Worm (Caenorhabditis elegans): ENCODE measurements around the gene F54H5.14.
"Not testable (repeated sequence)": the region's sequence is repeated elsewhere in the genome, so short reads cannot be mapped to it uniquely, and the experiment has no call there.

Gene F54H5.14

DNA sequence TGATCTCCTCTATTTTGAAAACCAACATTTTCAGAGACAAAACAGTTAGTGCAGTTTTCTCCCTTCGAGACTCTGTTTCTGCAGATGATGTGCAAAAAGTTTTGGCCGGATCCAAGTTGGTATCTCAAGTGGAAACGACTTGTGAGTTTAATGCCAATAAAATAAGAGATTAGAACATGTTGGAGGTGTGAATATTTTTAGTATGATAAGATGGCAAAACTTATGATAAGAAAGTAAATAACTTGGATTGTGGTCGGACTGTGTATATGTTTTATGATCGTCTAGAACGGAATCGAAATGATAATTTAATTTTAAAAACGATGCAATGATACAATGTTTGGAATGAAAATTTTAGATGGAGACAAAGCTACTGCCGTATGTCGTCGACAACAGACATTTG lies 6.8 kb upstream of the F54H5.14 start:
- no peak for TF ChIP-seq efl-1 (optimal IDR thresholded peaks at IDR 0.05)
- TF ChIP-seq efl-1 (GFP tag; optimal IDR thresholded peaks at IDR 0.05 in 1 of 2) = no peak
- TF ChIP-seq F16B12.6 (tag; optimal IDR thresholded peaks at IDR 0.05) = no peak
- peak; percentile 67 for TF ChIP-seq elt-2 (tag; optimal IDR thresholded peaks at IDR 0.05)
- TF ChIP-seq sptf-1 (tag; optimal IDR thresholded peaks at IDR 0.05) = no peak
- TF ChIP-seq hpl-2 (GFP tag; optimal IDR thresholded peaks at IDR 0.05) = no peak
- no peak for TF ChIP-seq hlh-4 (tag; optimal IDR thresholded peaks at IDR 0.05)
- no peak for TF ChIP-seq mep-1 (tag; optimal IDR thresholded peaks at IDR 0.05)
- no peak for TF ChIP-seq egl-13 (tag; optimal IDR thresholded peaks at IDR 0.05)
- TF ChIP-seq nhr-11 (tag; optimal IDR thresholded peaks at IDR 0.05) = no peak

DNA sequence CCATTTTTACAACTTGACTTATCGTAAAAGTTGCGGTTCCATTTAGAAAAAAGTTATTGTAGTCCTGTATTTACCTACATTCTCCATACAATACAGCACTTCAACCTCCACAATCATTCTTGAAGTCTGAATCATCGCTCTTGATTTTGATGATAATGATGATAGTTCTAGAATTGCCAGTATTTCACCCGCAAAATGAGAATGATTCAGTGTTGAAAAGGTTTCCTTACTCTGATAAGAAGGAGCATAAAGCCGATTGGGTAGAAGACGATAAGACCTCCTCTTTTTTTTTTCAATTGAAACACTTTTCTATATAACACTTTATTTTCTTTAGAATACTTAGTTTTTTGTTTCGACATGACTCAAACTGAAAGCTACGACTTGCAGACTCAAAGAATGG lies 5.6 kb upstream of the F54H5.14 start, which contains the start of gene T19D12.4:
Gene T19D12.4, plus strand, starts transcription at position 295 of the 400 bp plus-strand sequence.
- no peak for TF ChIP-seq ztf-11 (tag; optimal IDR thresholded peaks at IDR 0.05)
- TF ChIP-seq ces-1 (GFP tag; optimal IDR thresholded peaks at IDR 0.05) = no peak
- peak; percentile 82 for TF ChIP-seq elt-2 (tag; optimal IDR thresholded peaks at IDR 0.05)
- no peak for TF ChIP-seq lir-3 (tag; optimal IDR thresholded peaks at IDR 0.05; ENCODE audit: poor library complexity)

DNA sequence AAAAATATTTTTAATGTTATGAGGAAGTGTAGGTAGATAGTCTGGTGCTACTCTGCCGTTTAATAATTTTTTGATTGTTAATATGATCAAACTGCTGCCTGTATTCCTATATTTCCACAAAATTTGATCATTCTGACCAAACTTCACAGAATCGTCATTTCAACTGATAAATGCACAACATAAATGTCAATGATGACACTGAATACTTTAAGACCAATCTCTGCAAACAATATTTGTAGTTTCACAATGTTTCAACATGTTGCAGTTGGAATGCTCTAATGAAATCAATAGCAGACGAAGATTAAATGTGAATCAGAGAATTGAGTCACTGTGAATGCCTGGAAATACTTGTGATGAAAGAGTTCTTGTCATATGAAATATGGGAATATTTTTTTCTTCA lies 4.6 kb upstream of the F54H5.14 start:
- no peak for TF ChIP-seq blmp-1 (tag; optimal IDR thresholded peaks at IDR 0.05)
- no peak for TF ChIP-seq fos-1 (tag; optimal IDR thresholded peaks at IDR 0.05)
- TF ChIP-seq alr-1 (tag; optimal IDR thresholded peaks at IDR 0.05; ENCODE audit: borderline replicate concordance) = no peak
- no peak for TF ChIP-seq efl-3 (GFP tag; optimal IDR thresholded peaks at IDR 0.05)
- no peak for TF ChIP-seq F16B12.6 (tag; optimal IDR thresholded peaks at IDR 0.05)
- TF ChIP-seq sptf-1 (tag; optimal IDR thresholded peaks at IDR 0.05) = no peak
- no peak for TF ChIP-seq lin-15B (tag; optimal IDR thresholded peaks at IDR 0.05)
- no peak for TF ChIP-seq nhr-28 (tag; optimal IDR thresholded peaks at IDR 0.05)
- no peak for TF ChIP-seq lsy-2 (tag; optimal IDR thresholded peaks at IDR 0.05)
- no peak for TF ChIP-seq unc-86 (tag; optimal IDR thresholded peaks at IDR 0.05)
- no peak for TF ChIP-seq nhr-76 (tag; optimal IDR thresholded peaks at IDR 0.05)
- TF ChIP-seq lir-3 (tag; optimal IDR thresholded peaks at IDR 0.05; ENCODE audit: poor library complexity) = no peak
- no peak for TF ChIP-seq pag-3 (tag; optimal IDR thresholded peaks at IDR 0.05; ENCODE audit: borderline replicate concordance, insufficient read depth)
- no peak for TF ChIP-seq C16A3.4 (tag; optimal IDR thresholded peaks at IDR 0.05)
- no peak for TF ChIP-seq skn-1 (tag; optimal IDR thresholded peaks at IDR 0.05)
- no peak for TF ChIP-seq elt-3 (tag; optimal IDR thresholded peaks at IDR 0.05)
- no peak for TF ChIP-seq dpl-1 (GFP tag; optimal IDR thresholded peaks at IDR 0.05)
- TF ChIP-seq nhr-90 (tag; optimal IDR thresholded peaks at IDR 0.05; ENCODE audit: poor library complexity) = no peak
- no peak for TF ChIP-seq nhr-47 (tag; optimal IDR thresholded peaks at IDR 0.05)
- no peak for TF ChIP-seq ets-5 (GFP tag; IDR thresholded peaks at IDR 0.05)

DNA sequence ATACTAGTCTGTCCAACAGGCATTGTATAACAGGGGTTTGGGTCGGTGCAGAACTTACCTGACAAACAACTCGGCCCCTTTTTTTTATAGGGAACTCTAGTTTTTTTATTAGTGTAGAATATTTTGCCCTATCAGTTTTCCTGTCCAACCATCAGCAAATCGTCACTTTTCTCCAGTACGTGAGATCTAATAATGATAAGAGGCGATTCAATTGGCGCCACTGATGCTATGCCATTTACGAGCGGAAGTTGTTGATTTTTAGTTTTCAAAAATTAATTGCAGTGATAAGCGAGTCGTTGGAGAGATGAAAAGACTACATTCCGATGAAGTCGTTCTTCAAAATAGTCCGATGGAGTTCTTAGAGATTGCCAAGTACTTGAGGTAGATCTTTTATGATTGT lies 3.2 kb upstream of the F54H5.14 start:
- no peak for TF ChIP-seq lir-3 (tag; optimal IDR thresholded peaks at IDR 0.05; ENCODE audit: poor library complexity)
- no peak for TF ChIP-seq nhr-237 (tag; optimal IDR thresholded peaks at IDR 0.05)
- TF ChIP-seq elt-2 (tag; optimal IDR thresholded peaks at IDR 0.05) = peak; percentile 35

DNA sequence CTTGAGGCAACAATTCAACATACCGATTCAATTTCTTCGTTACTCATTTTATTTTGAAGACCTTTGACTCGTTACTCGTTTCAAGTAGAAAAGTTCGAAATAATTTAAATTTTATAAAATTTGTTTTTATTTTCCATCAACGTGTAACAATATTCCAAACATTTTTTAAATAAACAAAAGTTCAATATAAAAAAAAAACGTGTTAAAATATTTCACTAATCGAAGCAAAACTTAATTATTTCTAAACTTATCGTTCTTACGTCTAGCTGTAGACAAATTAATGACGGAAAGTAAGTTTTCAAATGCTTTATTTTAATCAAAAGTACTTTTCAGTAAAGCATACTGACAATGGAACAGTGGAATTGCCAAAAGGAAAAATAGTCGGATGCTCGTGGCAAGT lies 2.0 kb upstream of the F54H5.14 start, which contains the start of the genes F54H5.5 and F54H5.2:
Gene F54H5.5, minus strand, starts transcription at position 101 of the 400 bp plus-strand sequence.
Gene F54H5.2, plus strand, starts transcription at position 303 of the 400 bp plus-strand sequence.
- TF ChIP-seq nhr-12 (tag; optimal IDR thresholded peaks at IDR 0.05); nhr-85 (tag); lir-3 (tag; optimal IDR thresholded peaks at IDR 0.05; ENCODE audit: poor library complexity): not testable (repeated sequence)

DNA sequence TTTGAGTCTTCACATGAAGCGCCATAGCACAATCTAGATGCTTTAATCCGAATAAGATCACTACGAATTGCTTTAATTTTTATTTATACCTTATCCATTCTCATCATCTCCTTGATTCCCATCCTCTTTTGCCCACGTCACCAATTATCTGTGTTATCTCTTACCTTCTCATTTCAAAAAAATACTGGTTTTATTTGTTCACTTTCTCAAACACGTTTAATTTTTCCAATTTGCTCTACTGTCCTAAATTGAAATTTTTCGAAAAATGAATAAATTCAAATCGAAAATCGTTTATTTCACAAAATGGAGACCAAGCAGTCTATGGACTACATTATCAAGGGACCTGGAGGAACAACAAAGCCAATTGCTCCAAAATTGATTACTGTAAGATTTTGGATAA lies 3.3 kb downstream of the F54H5.14 start, which contains the start of gene F54H5.3:
Gene F54H5.3, plus strand, starts transcription at position 301 of the 400 bp plus-strand sequence.
- TF ChIP-seq egl-27 (tag; optimal IDR thresholded peaks at IDR 0.05) (no peak), rnt-1 (tag; optimal IDR thresholded peaks at IDR 0.05) (no peak), ceh-90 (tag; optimal IDR thresholded peaks at IDR 0.05) (no peak), unc-62 (GFP tag; optimal IDR thresholded peaks at IDR 0.05) (no peak), efl-3 (GFP tag; optimal IDR thresholded peaks at IDR 0.05) (no peak), skn-1 (tag; optimal IDR thresholded peaks at IDR 0.05) (no peak), pag-3 (tag; optimal IDR thresholded peaks at IDR 0.05; ENCODE audit: borderline replicate concordance, insufficient read depth) (no peak), nhr-28 (tag; optimal IDR thresholded peaks at IDR 0.05) (no peak), aha-1 (tag; optimal IDR thresholded peaks at IDR 0.05) (no peak), nhr-71 (tag; optimal IDR thresholded peaks at IDR 0.05) (no peak), dsc-1 (tag; optimal IDR thresholded peaks at IDR 0.05) (no peak), Y116A8C.19 (tag; optimal IDR thresholded peaks at IDR 0.05; ENCODE audit: borderline replicate concordance) (no peak), nhr-12 (tag; optimal IDR thresholded peaks at IDR 0.05) (no peak), sox-4 (tag; optimal IDR thresholded peaks at IDR 0.05) (no peak), alr-1 (tag; optimal IDR thresholded peaks at IDR 0.05; ENCODE audit: borderline replicate concordance) (no peak), nhr-237 (tag; optimal IDR thresholded peaks at IDR 0.05) (no peak), lsy-2 (tag; optimal IDR thresholded peaks at IDR 0.05) (no peak)
